Fruit fly (Drosophila melanogaster) whole organism, embryonic: Measurements from ENCODE around the gene mRRF1.

Experiments used
- Awh ChIP-seq: fragments of 200-800 bp; sonication (Bioruptor generic); IDR thresholded peaks from 2 replicates; pipeline ENCODE4, ENCODE4 v1.3.6; 2022; ENCODE audit warnings: missing biosample characterization, missing genetic modification characterization
- CG10959 ChIP-seq: fragments of 200-800 bp; sonication (Bioruptor generic); IDR thresholded peaks from 2 replicates; pipeline ENCODE4 v1.3.6; 2022; ENCODE audit warnings: missing biosample characterization, missing genetic modification characterization
- CG12104 ChIP-seq: fragments of 200-800 bp; sonication (Bioruptor generic); optimal IDR thresholded peaks from 3 replicates; lab custom pipeline; 2016; ENCODE audit warnings: missing biosample characterization, missing genetic modification characterization
- CG12155 ChIP-seq: fragments of 200-800 bp; sonication (Bioruptor generic); optimal IDR thresholded peaks from 3 replicates; lab custom pipeline; 2016; ENCODE audit warnings: missing biosample characterization, missing genetic modification characterization
- CG12391 ChIP-seq: fragments of 200-800 bp; sonication (Bioruptor generic); optimal IDR thresholded peaks from 3 replicates; lab custom pipeline; 2018; ENCODE audit warnings: missing biosample characterization, mild to moderate bottlenecking, missing genetic modification characterization, moderate library complexity
- CG12769 ChIP-seq: fragments of 200-800 bp; sonication (Bioruptor generic); optimal IDR thresholded peaks from 2 replicates; lab custom pipeline; 2019; ENCODE audit warnings: missing biosample characterization, mild to moderate bottlenecking, missing genetic modification characterization, moderate library complexity
- CG13296 ChIP-seq: fragments of 200-800 bp; sonication (Bioruptor generic); optimal IDR thresholded peaks from 3 replicates; lab custom pipeline; 2018; ENCODE audit warnings: missing biosample characterization, mild to moderate bottlenecking, missing genetic modification characterization
- CG13775 ChIP-seq: fragments of 200-800 bp; sonication (Bioruptor generic); optimal IDR thresholded peaks from 3 replicates; lab custom pipeline; 2017; ENCODE audit warnings: missing biosample characterization, mild to moderate bottlenecking, missing genetic modification characterization
- CG14860 ChIP-seq: fragments of 200-800 bp; sonication (Bioruptor generic); IDR thresholded peaks from 3 replicates; pipeline ENCODE4 v1.3.6; 2022; ENCODE audit warnings: missing biosample characterization, missing genetic modification characterization; ENCODE audit not compliant: partially characterized antibody
- CG14965 ChIP-seq: fragments of 200-800 bp; sonication (Bioruptor generic); optimal IDR thresholded peaks from 2 replicates; lab custom pipeline; 2016; ENCODE audit warnings: missing biosample characterization, missing genetic modification characterization, borderline replicate concordance
- CG17361 ChIP-seq: fragments of 200-800 bp; sonication (Bioruptor generic); IDR thresholded peaks from 3 replicates; pipeline ENCODE4 v1.3.6; 2022; ENCODE audit warnings: missing biosample characterization, missing genetic modification characterization
- CG17829 ChIP-seq: fragments of 200-800 bp; optimal IDR thresholded peaks from 2 replicates; lab custom pipeline; 2019; ENCODE audit warnings: missing biosample characterization, mild to moderate bottlenecking, missing genetic modification characterization, moderate library complexity
- CG2120 ChIP-seq: fragments of 200-800 bp; sonication (Bioruptor generic); optimal IDR thresholded peaks from 3 replicates; lab custom pipeline; 2016; ENCODE audit warnings: missing biosample characterization, missing genetic modification characterization
- CG2129 ChIP-seq: fragments of 200-800 bp; sonication (Bioruptor generic); IDR thresholded peaks from 2 replicates; pipeline ENCODE4 v1.3.6; 2022; ENCODE audit warnings: missing biosample characterization, missing genetic modification characterization; ENCODE audit not compliant: partially characterized antibody
- CG2199 ChIP-seq: fragments of 200-800 bp; sonication (Bioruptor generic); IDR thresholded peaks from 3 replicates; pipeline ENCODE4 v1.3.6; 2022; ENCODE audit warnings: missing biosample characterization, missing genetic modification characterization
- CG34224 ChIP-seq: fragments of 200-800 bp; sonication (Bioruptor generic); IDR thresholded peaks from 3 replicates; pipeline ENCODE4 v1.3.6; 2022; ENCODE audit warnings: missing biosample characterization, missing genetic modification characterization; ENCODE audit not compliant: partially characterized antibody
- CG4328 ChIP-seq: fragments of 200-800 bp; sonication (Bioruptor generic); optimal IDR thresholded peaks from 3 replicates; lab custom pipeline; 2017; ENCODE audit warnings: missing biosample characterization, missing genetic modification reagents, missing genetic modification characterization
- CG7963 ChIP-seq: fragments of 200-800 bp; sonication (Bioruptor generic); IDR thresholded peaks from 3 replicates; pipeline ENCODE4 v1.3.6; 2022; ENCODE audit warnings: missing biosample characterization, missing genetic modification characterization; ENCODE audit not compliant: partially characterized antibody
- CHES-1-like ChIP-seq: fragments of 200-800 bp; sonication (Bioruptor generic); optimal IDR thresholded peaks from 2 replicates; lab custom pipeline; 2016; ENCODE audit warnings: missing biosample characterization, missing genetic modification characterization
- CoRest ChIP-seq: fragments of 200-800 bp; sonication (Bioruptor generic); optimal IDR thresholded peaks from 3 replicates; lab custom pipeline; 2018; ENCODE audit warnings: missing biosample characterization, mild to moderate bottlenecking, missing genetic modification characterization, moderate library complexity
- Elba2 ChIP-seq: fragments of 200-800 bp; sonication (Bioruptor generic); optimal IDR thresholded peaks from 3 replicates; lab custom pipeline; 2016; ENCODE audit warnings: missing biosample characterization, missing genetic modification characterization
- Lhr ChIP-seq: fragments of 200-800 bp; sonication (Bioruptor generic); optimal IDR thresholded peaks from 3 replicates; lab custom pipeline; 2017; ENCODE audit warnings: mild to moderate bottlenecking, missing biosample characterization, missing genetic modification reagents, missing genetic modification characterization
- Lim3 ChIP-seq: fragments of 200-800 bp; sonication (Bioruptor generic); IDR thresholded peaks from 2 replicates; pipeline ENCODE4 v1.3.6; 2022; ENCODE audit warnings: missing biosample characterization, missing genetic modification characterization
- Mad ChIP-seq: fragments of 200-800 bp; sonication (Bioruptor generic); optimal IDR thresholded peaks from 2 replicates; lab custom pipeline; 2016; ENCODE audit warnings: missing biosample characterization, missing genetic modification characterization
- NC2β ChIP-seq: fragments of 200-800 bp; sonication (Bioruptor generic); optimal IDR thresholded peaks from 2 replicates; lab custom pipeline; 2016; ENCODE audit warnings: missing biosample characterization, missing genetic modification characterization
- Side ChIP-seq: fragments of 200-800 bp; sonication (Bioruptor generic); optimal IDR thresholded peaks from 2 replicates; lab custom pipeline; 2016; ENCODE audit warnings: missing biosample characterization, missing genetic modification characterization
- Ssrp ChIP-seq: fragments of 200-800 bp; sonication (Bioruptor generic); optimal IDR thresholded peaks from 2 replicates; lab custom pipeline; 2018; ENCODE audit warnings: missing biosample characterization, mild to moderate bottlenecking, missing genetic modification characterization, moderate library complexity
- Tbp ChIP-seq: fragments of >200 bp; optimal IDR thresholded peaks from 2 replicates; lab custom pipeline; 2018; ENCODE audit warnings: missing biosample characterization, missing genetic modification characterization
- Vsx1 ChIP-seq: fragments of 200-800 bp; sonication (Bioruptor generic); optimal IDR thresholded peaks from 2 replicates; lab custom pipeline; 2017; ENCODE audit warnings: missing biosample characterization, mild to moderate bottlenecking, missing genetic modification characterization, missing genetic modification reagents
- crc ChIP-seq: fragments of 200-800 bp; sonication (Bioruptor generic); optimal IDR thresholded peaks from 2 replicates; lab custom pipeline; 2016; ENCODE audit warnings: missing biosample characterization, missing genetic modification characterization
- dmrt11E ChIP-seq: fragments of 200-800 bp; sonication (Bioruptor generic); optimal IDR thresholded peaks from 3 replicates; lab custom pipeline; 2018; ENCODE audit warnings: missing biosample characterization, mild to moderate bottlenecking, missing genetic modification characterization, moderate library complexity
- gce ChIP-seq: fragments of 200-800 bp; sonication (Bioruptor generic); IDR thresholded peaks from 3 replicates; pipeline ENCODE4 v1.3.6; 2022; ENCODE audit warnings: missing biosample characterization, missing genetic modification characterization
- grau ChIP-seq: fragments of 200-800 bp; optimal IDR thresholded peaks from 3 replicates; lab custom pipeline; 2019; ENCODE audit warnings: missing biosample characterization, mild to moderate bottlenecking, missing genetic modification characterization, moderate library complexity
- ham ChIP-seq: fragments of 200-800 bp; sonication (Bioruptor generic); IDR thresholded peaks from 2 replicates; pipeline ENCODE4 v1.3.6; 2022; ENCODE audit warnings: missing biosample characterization, missing genetic modification characterization
- hb ChIP-seq: fragments of 200-800 bp; sonication (Bioruptor generic); IDR thresholded peaks from 3 replicates; pipeline ENCODE4 v1.3.6; 2022; ENCODE audit warnings: missing biosample characterization, missing genetic modification characterization; ENCODE audit not compliant: partially characterized antibody
- jigr1 ChIP-seq: fragments of 200-800 bp; sonication (Bioruptor generic); IDR thresholded peaks from 3 replicates; pipeline ENCODE4 v1.3.6; 2022; ENCODE audit warnings: missing biosample characterization, missing genetic modification characterization
- odd ChIP-seq: fragments of 200-800 bp; sonication (Bioruptor generic); optimal IDR thresholded peaks from 2 replicates; lab custom pipeline; 2017; ENCODE audit warnings: missing biosample characterization, mild to moderate bottlenecking, missing genetic modification characterization
- onecut ChIP-seq: fragments of 200-800 bp; sonication (Bioruptor generic); IDR thresholded peaks from 2 replicates; pipeline ENCODE4 v1.3.6; 2022; ENCODE audit warnings: missing biosample characterization, missing genetic modification characterization
- pho ChIP-seq: fragments of 200-800 bp; sonication (Bioruptor generic); optimal IDR thresholded peaks from 2 replicates; lab custom pipeline; 2016; ENCODE audit warnings: missing biosample characterization, missing genetic modification characterization
- phol ChIP-seq: fragments of 200-800 bp; sonication (Bioruptor generic); optimal IDR thresholded peaks from 3 replicates; lab custom pipeline; 2018; ENCODE audit warnings: missing biosample characterization, mild to moderate bottlenecking, missing genetic modification characterization, moderate library complexity
- repo ChIP-seq: fragments of 200-800 bp; sonication (Bioruptor generic); optimal IDR thresholded peaks from 2 replicates; lab custom pipeline; 2016; ENCODE audit warnings: missing biosample characterization, missing genetic modification characterization
- rib ChIP-seq: fragments of 200-800 bp; sonication (Bioruptor generic); IDR thresholded peaks from 2 replicates; pipeline ENCODE4 v1.3.6; 2022; ENCODE audit warnings: missing biosample characterization, missing genetic modification characterization
- row ChIP-seq: fragments of 200-800 bp; sonication (Bioruptor generic); IDR thresholded peaks from 3 replicates; pipeline ENCODE4 v1.3.6; 2022; ENCODE audit warnings: missing biosample characterization, missing genetic modification characterization
- sens ChIP-seq: fragments of 200-800 bp; sonication (Bioruptor generic); peaks from one replicate; lab custom pipeline; 2016; ENCODE audit warnings: missing biosample characterization, missing genetic modification characterization
- seq ChIP-seq: fragments of 200-800 bp; sonication (Bioruptor generic); IDR thresholded peaks from 2 replicates; pipeline ENCODE4 v1.3.6; 2022; ENCODE audit warnings: missing biosample characterization, missing genetic modification characterization
- trh ChIP-seq: fragments of 200-800 bp; sonication (Bioruptor generic); optimal IDR thresholded peaks from 2 replicates; lab custom pipeline; 2016; ENCODE audit warnings: missing biosample characterization, missing genetic modification characterization
- twi ChIP-seq: fragments of 200-800 bp; optimal IDR thresholded peaks from 2 replicates; lab custom pipeline; 2019; ENCODE audit warnings: missing biosample characterization, mild to moderate bottlenecking, missing genetic modification characterization, moderate library complexity
- unc-4 ChIP-seq: fragments of 200-800 bp; sonication (Bioruptor generic); IDR thresholded peaks from 2 replicates; pipeline ENCODE4 v1.3.6; 2022; ENCODE audit warnings: missing biosample characterization, missing genetic modification characterization; ENCODE audit not compliant: partially characterized antibody
- vnd ChIP-seq: fragments of 200-800 bp; sonication (Bioruptor generic); IDR thresholded peaks from 3 replicates; pipeline ENCODE4 v1.3.6; 2022; ENCODE audit warnings: missing biosample characterization, missing genetic modification characterization; ENCODE audit not compliant: partially characterized antibody

Gene mRRF1

DNA sequence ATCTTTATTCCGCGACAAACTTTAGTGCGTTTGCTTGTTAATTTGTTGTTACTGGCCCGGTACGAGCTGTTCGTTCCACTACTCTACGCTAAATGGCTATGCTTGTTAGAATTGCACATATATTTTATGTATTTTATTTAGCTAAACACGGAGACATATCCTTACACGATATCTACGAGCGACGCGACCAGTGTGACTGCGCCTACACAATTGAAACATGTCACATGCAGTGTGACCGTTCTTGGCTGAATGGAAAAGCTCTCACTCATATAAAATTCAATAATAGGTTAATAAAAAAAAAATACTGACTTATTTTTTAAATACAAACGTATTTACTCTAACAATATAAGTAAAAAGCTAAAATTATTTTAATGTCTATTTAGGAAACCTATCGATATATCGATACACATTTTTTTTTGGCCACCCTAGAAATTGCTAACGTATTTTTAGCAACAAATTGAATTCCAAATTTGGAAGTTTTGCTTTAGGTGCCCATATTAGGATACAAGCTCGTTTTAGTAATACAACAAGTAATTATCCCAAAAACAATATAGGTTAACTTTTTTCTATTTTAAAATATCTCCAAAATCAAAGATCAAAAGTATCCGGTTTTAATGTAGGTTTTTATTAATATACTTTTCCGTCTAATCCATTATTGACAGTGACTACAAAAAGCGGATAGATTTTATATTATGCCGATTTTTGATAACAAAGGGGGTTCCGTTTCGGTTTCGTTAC is 35.0 kb downstream of the mRRF1 start, which contains the start of gene CG4080 (continued):
- peak; percentile 69 for TF ChIP-seq CG34224 (GFP tag; lab: Robert Waterston, UW)
- TF ChIP-seq CG12769 (tag; lab: Kevin White, UChicago), result no peak
- TF ChIP-seq CG13296 (GFP tag; lab: Kevin White, UChicago), result no peak
- TF ChIP-seq dmrt11E (tag; lab: Kevin White, UChicago), result peak; percentile 43
- TF ChIP-seq Vsx1 (GFP tag; lab: Kevin White, UChicago), result peak; percentile 44
- no peak for TF ChIP-seq Ssrp (tag; lab: Kevin White, UChicago)
- peak; percentile 56 for TF ChIP-seq CG2120
- TF ChIP-seq CG12155 (GFP tag; lab: Kevin White, UChicago), result peak; percentile 49
- TF ChIP-seq unc-4, result peak; percentile 88
- peak; percentile 70 for TF ChIP-seq row
- TF ChIP-seq onecut (GFP tag; lab: Robert Waterston, UW), result no peak
- no peak for TF ChIP-seq seq (GFP tag; lab: Robert Waterston, UW)
- TF ChIP-seq rib, result no peak
- peak; percentile 6 for TF ChIP-seq CG13775 (GFP tag; lab: Kevin White, UChicago)
- TF ChIP-seq ham (GFP tag; lab: Robert Waterston, UW), result no peak
- TF ChIP-seq CG2129 (GFP tag; lab: Robert Waterston, UW), result peak; percentile 62; the same call in 1 of the 2 replicates
- no peak for TF ChIP-seq pho
- TF ChIP-seq Elba2 (GFP tag; lab: Kevin White, UChicago), result no peak
- 0 out of 3 replicates have a peak, but pooled peaks have one; percentile 28 for TF ChIP-seq CG7963 (GFP tag; lab: Robert Waterston, UW)
- peak; percentile 29 for TF ChIP-seq twi (tag; lab: Kevin White, UChicago)
- TF ChIP-seq CHES-1-like (GFP tag; lab: Kevin White, UChicago), result no peak
- no peak for TF ChIP-seq odd
- peak; percentile 51 for TF ChIP-seq grau
- 0 out of 3 replicates have a peak, but pooled peaks have one; percentile 5 for TF ChIP-seq gce (GFP tag; lab: Robert Waterston, UW)
- TF ChIP-seq CG17361, result peak; percentile 39; the same call in 1 of the 3 replicates
- no peak for TF ChIP-seq CG2199 (GFP tag; lab: Robert Waterston, UW)
- TF ChIP-seq sens (GFP tag; lab: Kevin White, UChicago), result peak; percentile 88
- peak; percentile 55 for TF ChIP-seq CoRest (tag; lab: Kevin White, UChicago)
- TF ChIP-seq CG14965, result no peak
- TF ChIP-seq Awh, result no peak
- TF ChIP-seq NC2β (GFP tag; lab: Kevin White, UChicago), result peak; percentile 5
- TF ChIP-seq Tbp (GFP tag; lab: Kevin White, UChicago), result no peak
- TF ChIP-seq Side, result no peak
- TF ChIP-seq jigr1 (GFP tag; lab: Robert Waterston, UW), result no peak; the same call in 2 of the 3 replicates
- TF ChIP-seq Mad (GFP tag; lab: Kevin White, UChicago), result peak; percentile 26
- TF ChIP-seq CG12391, result peak; percentile 84
- TF ChIP-seq CG17829 (tag; lab: Kevin White, UChicago), result peak; percentile 57
- no peak for TF ChIP-seq trh (GFP tag; lab: Kevin White, UChicago)
- TF ChIP-seq CG12104 (GFP tag; lab: Kevin White, UChicago), result peak; percentile 4
- TF ChIP-seq CG10959, result no peak
- peak; percentile 76 for TF ChIP-seq vnd (GFP tag; lab: Robert Waterston, UW)
- no peak for TF ChIP-seq CG4328 (GFP tag; lab: Kevin White, UChicago)
- peak; percentile 55 for TF ChIP-seq phol (tag; lab: Kevin White, UChicago)
- peak; percentile 59 for TF ChIP-seq CG14860
- no peak for TF ChIP-seq repo (GFP tag; lab: Kevin White, UChicago)
- TF ChIP-seq crc (GFP tag; lab: Kevin White, UChicago), result no peak
- peak; percentile 24; the same call in 1 of the 3 replicates for TF ChIP-seq hb
- no peak for TF ChIP-seq Lim3 (GFP tag; lab: Robert Waterston, UW)
- peak; percentile 81 for TF ChIP-seq Lhr (GFP tag; lab: Kevin White, UChicago)
